Worm (Caenorhabditis elegans) whole organism, young adult: Measurements from ENCODE around the gene F20D1.3.

Experiments
- F22D6.2 ChIP-seq: sonication (generic microtip); optimal IDR thresholded peaks from 2 replicates; lab custom pipeline; 2016; ENCODE audit warnings: mild to moderate bottlenecking, missing genetic modification characterization, missing compliant biosample characterization
- K12H6.12 ChIP-seq: fragments of 200-800 bp; sonication (Bioruptor generic); optimal IDR thresholded peaks from 2 replicates; lab custom pipeline; 2018; ENCODE audit warnings: mild to moderate bottlenecking, missing genetic modification characterization, missing compliant biosample characterization
- akir-1 ChIP-seq: fragments of 200-800 bp; sonication (Bioruptor generic); optimal IDR thresholded peaks from 2 replicates; lab custom pipeline; 2018; ENCODE audit warnings: mild to moderate bottlenecking, missing genetic modification characterization, moderate library complexity, missing compliant biosample characterization
- ama-1 ChIP-seq, 3 experiments: fragments of 150-350 bp in 1 of 3; sonication (generic microtip) in 2 of 3; optimal IDR thresholded peaks; 2 replicates each; lab custom pipeline; 2014 to 2018; ENCODE audit warnings: missing biosample characterization in 2 of 3, missing genetic modification characterization in 2 of 3, missing genetic modification reagents in 2 of 3
- ceh-40 ChIP-seq: fragments of 200-800 bp; sonication (Bioruptor generic); IDR thresholded peaks from 2 replicates; pipeline ENCODE4 v1.3.6; 2022; ENCODE audit warnings: missing genetic modification characterization, missing compliant biosample characterization
- ceh-79 ChIP-seq: sonication (generic microtip); optimal IDR thresholded peaks from 2 replicates; lab custom pipeline; 2017; ENCODE audit warnings: mild to moderate bottlenecking, missing genetic modification characterization, missing compliant biosample characterization
- die-1 ChIP-seq: sonication (generic microtip); optimal IDR thresholded peaks from 2 replicates; lab custom pipeline; 2016; ENCODE audit warnings: missing genotype, mild to moderate bottlenecking, missing genetic modification characterization, missing compliant biosample characterization
- egl-18 ChIP-seq: fragments of 200-800 bp; sonication (Bioruptor generic); IDR thresholded peaks from 2 replicates; pipeline ENCODE4 v1.3.6; 2022; ENCODE audit warnings: missing genetic modification reagents, missing genetic modification characterization, missing compliant biosample characterization
- him-1 ChIP-seq: sonication (generic microtip); optimal IDR thresholded peaks from 2 replicates; lab custom pipeline; 2016; ENCODE audit warnings: missing genotype, missing genetic modification reagents, missing genetic modification characterization, missing compliant biosample characterization
- nfya-1 ChIP-seq: sonication (generic microtip); optimal IDR thresholded peaks from 2 replicates; lab custom pipeline; 2017; ENCODE audit warnings: antibody characterized with exemption, missing compliant biosample characterization, missing genetic modification characterization, borderline replicate concordance; ENCODE audit not compliant: insufficient read depth
- pha-4 ChIP-seq: fragments of 150-350 bp; sonication (generic microtip); optimal IDR thresholded peaks from 2 replicates; lab custom pipeline; 2014; ENCODE audit warnings: missing biosample characterization, missing genetic modification reagents, missing genetic modification characterization
- unc-130 ChIP-seq: sonication (generic microtip); optimal IDR thresholded peaks from 2 replicates; lab custom pipeline; 2016; ENCODE audit warnings: missing genetic modification reagents, missing genetic modification characterization, missing compliant biosample characterization
- unc-62 ChIP-seq: fragments of 150-350 bp; optimal IDR thresholded peaks from 2 replicates; lab custom pipeline; 2014; ENCODE audit warnings: missing biosample characterization, missing genetic modification reagents, missing genetic modification characterization

DNA sequence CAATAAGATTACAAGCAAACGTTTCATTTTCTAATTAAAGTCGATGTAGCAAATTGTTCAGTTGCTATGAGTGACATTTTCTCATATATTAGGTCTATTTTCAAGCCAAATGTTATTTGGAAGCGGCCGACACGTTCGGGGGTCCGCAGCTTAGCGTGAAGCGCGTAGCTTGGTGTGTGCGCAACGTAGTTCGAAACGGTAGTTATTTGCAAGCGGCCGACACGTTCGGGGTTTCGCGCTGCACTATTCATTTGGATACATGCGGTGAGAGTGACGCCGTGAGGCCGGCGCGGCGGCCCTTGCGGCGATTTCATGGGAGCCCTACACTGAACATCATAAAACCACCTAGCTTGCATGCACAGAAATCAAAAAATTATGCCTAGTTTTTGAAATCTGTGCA, 12.2 kb downstream of the F20D1.3 start:
- TF ChIP-seq die-1 (tag; lab: Kevin White, UChicago) (no peak), unc-62 (GFP tag; lab: Kevin White, UChicago) (no peak), ceh-79 (no peak), ceh-40 (GFP tag; lab: Robert Waterston, UW) (no peak), F22D6.2 (tag; lab: Kevin White, UChicago) (no peak), K12H6.12 (tag; lab: Kevin White, UChicago) (no peak), akir-1 (no peak), pha-4 (no peak), ama-1 (optimal IDR thresholded peaks at IDR 0.05; lab: Kevin White, UChicago) (no peak), ama-1 (GFP tag; optimal IDR thresholded peaks at IDR 0.05; lab: Kevin White, UChicago) (no peak), egl-18 (GFP tag; lab: Robert Waterston, UW) (no peak), him-1 (no peak), unc-130 (GFP tag; lab: Kevin White, UChicago) (no peak), nfya-1 (tag; lab: Kevin White, UChicago) (no peak)
